Fruit fly (Drosophila melanogaster) Kc167 (cell line): ENCODE data around the gene CrebA.

Source experiments
- h ChIP-seq: fragments of >200 bp; optimal IDR thresholded peaks from 3 replicates; lab custom pipeline; 2018; ENCODE audit warnings: missing external identifiers
- insv ChIP-seq: fragments of >200 bp; optimal IDR thresholded peaks from 3 replicates; lab custom pipeline; 2018; ENCODE audit warnings: missing external identifiers

DNA sequence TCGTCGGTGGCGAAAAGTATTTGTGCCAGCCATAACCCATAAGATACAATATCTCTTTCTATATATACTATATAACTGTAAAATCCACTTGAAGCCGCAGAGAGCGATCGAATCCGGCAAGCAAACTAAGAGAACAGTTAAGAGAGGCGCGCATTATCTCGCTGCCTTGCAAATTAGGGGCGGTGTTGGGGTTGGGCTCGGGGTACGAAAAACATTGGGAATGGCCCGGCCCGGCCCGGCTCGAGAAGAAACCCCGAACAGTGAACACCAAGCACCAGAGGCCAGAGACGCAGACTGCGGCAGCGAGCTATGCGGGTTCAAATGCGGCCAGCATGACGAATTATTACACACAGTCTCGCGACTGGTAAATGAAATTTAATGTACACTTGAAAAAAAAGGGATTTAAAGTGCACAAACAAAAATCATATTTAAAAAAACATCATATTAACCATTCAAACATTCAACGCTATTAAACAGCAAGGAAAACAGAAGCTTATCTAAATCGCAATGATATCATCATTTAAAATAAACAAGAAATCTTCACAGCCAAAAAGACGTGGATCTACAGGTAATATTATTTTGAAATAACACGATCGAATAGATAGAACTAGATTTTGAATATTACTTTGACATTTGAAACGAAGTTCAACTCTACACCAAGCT lies 2.7 kb upstream of the CrebA start:
- TF ChIP-seq h (no peak), insv (lab: Kevin White, UChicago) (no peak)
